Worm (Caenorhabditis elegans): ENCODE results near the gene metl-18.
A peak's percentile ranks its signal among the peaks of the same experiment; 100 is the strongest.

The metl-18 gene

DNA sequence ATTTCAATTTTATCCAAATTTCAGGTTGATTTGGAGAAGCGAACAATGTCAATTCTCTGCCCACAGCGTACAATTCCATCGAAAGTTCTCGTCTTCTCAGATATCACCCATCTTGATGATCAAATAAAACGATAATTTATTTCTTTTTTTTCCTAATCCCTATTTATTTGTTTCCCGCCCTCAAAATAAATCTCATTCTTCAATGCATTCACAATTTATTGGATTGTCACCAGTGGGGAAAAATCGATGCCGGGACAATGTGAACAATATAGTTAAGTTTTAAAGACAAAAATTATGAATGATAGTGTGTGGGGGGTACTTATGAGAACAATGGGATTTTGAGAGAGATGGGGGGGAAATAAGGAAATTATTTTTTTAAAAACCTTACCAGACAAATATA lies 25.1 kb upstream of the metl-18 start:
- TF ChIP-seq ama-1 (optimal IDR thresholded peaks at IDR 0.05) (no peak), hmg-11 (tag; optimal IDR thresholded peaks at IDR 0.05) (no peak), unc-62 (GFP tag; optimal IDR thresholded peaks at IDR 0.05) (no peak), nhr-77 (tag; optimal IDR thresholded peaks at IDR 0.05) (no peak), nhr-11 (tag; optimal IDR thresholded peaks at IDR 0.05) (no peak), fkh-2 (tag; optimal IDR thresholded peaks at IDR 0.05) (no peak), unc-39 (tag; optimal IDR thresholded peaks at IDR 0.05) (no peak), ztf-11 (tag; optimal IDR thresholded peaks at IDR 0.05) (no peak), nhr-67 (tag; optimal IDR thresholded peaks at IDR 0.05) (no peak), tbx-2 (tag; optimal IDR thresholded peaks at IDR 0.05) (no peak), ceh-28 (tag; optimal IDR thresholded peaks at IDR 0.05) (no peak), elt-3 (tag; optimal IDR thresholded peaks at IDR 0.05) (no peak), lsy-12 (tag; optimal IDR thresholded peaks at IDR 0.05) (no peak), ceh-16 (tag; optimal IDR thresholded peaks at IDR 0.05) (no peak), lin-39 (tag; optimal IDR thresholded peaks at IDR 0.05) (no peak), fos-1 (tag; optimal IDR thresholded peaks at IDR 0.05) (no peak), fkh-10 (GFP tag; optimal IDR thresholded peaks at IDR 0.05) (no peak), zag-1 (tag; optimal IDR thresholded peaks at IDR 0.05) (no peak), jun-1 (tag; optimal IDR thresholded peaks at IDR 0.05) (no peak)

DNA sequence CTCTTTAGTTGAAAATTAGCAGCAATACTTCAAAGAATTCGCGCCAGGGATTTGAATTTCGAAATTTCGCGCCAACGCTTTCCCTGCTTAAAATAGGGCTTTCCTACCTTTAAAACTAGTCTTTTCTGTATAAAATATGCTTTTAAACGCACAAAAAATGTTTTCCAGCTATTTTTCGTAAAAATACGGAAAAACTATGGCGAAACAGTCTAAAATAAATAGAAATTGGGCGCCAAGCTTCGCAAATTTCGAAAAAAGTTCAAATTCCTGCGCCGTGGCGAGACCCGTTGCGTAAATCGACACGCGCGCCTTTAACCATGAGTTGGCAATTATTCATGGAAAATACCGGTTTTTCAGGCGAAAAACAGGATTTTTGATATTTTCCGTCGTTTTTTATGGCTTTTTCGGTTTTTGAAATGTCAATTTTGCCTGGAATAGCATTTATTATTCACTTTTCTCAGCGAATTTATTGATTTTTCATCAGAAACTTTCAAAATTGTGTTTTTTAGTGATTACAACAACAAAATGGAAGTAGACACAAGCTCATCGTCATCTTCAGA lies 21.1 kb upstream of the metl-18 start, which contains the start of the genes npp-9 and F59A2.5:
Gene npp-9 (minus strand): TSS at position 126 of the 560 bp plus-strand sequence.
Gene F59A2.5 (plus strand): TSS at position 510 of the 560 bp plus-strand sequence.
- TF ChIP-seq nhr-23 (tag; optimal IDR thresholded peaks at IDR 0.05), result peak; percentile 48
- peak; percentile 53 for TF ChIP-seq lin-39 (tag; optimal IDR thresholded peaks at IDR 0.05)
- no peak for TF ChIP-seq ama-1 (optimal IDR thresholded peaks at IDR 0.05)
- TF ChIP-seq nhr-25 (tag; optimal IDR thresholded peaks at IDR 0.05), result peak; percentile 40
- TF ChIP-seq nhr-11 (tag; optimal IDR thresholded peaks at IDR 0.05), result no peak
- no peak for TF ChIP-seq fkh-2 (tag; optimal IDR thresholded peaks at IDR 0.05)
- TF ChIP-seq ceh-16 (tag; optimal IDR thresholded peaks at IDR 0.05), result no peak
- no peak for TF ChIP-seq unc-39 (tag; optimal IDR thresholded peaks at IDR 0.05)
- TF ChIP-seq elt-3 (tag; optimal IDR thresholded peaks at IDR 0.05), result peak in 1 of 3 experiments; percentile 7
- no peak for TF ChIP-seq fkh-10 (GFP tag; optimal IDR thresholded peaks at IDR 0.05)
- no peak for TF ChIP-seq daf-12 (tag; optimal IDR thresholded peaks at IDR 0.05)
- TF ChIP-seq nfya-1 (tag; optimal IDR thresholded peaks at IDR 0.05; ENCODE audit: insufficient read depth), result peak; percentile 80
- TF ChIP-seq egl-5 (tag; optimal IDR thresholded peaks at IDR 0.05), result no peak
- TF ChIP-seq fos-1 (tag; optimal IDR thresholded peaks at IDR 0.05), result no peak
- no peak for TF ChIP-seq aly-2 (tag; optimal IDR thresholded peaks at IDR 0.05)
- no peak for TF ChIP-seq ZK546.5 (tag; optimal IDR thresholded peaks at IDR 0.05)
- peak; percentile 2 for TF ChIP-seq pqm-1 (tag; optimal IDR thresholded peaks at IDR 0.05)
- no peak for TF ChIP-seq nhr-67 (tag; optimal IDR thresholded peaks at IDR 0.05)
- TF ChIP-seq ceh-28 (tag; optimal IDR thresholded peaks at IDR 0.05), result no peak
- no peak for TF ChIP-seq jun-1 (tag; optimal IDR thresholded peaks at IDR 0.05)
- peak; percentile 33 for TF ChIP-seq hmg-11 (tag; optimal IDR thresholded peaks at IDR 0.05)
- TF ChIP-seq eor-1 (tag; optimal IDR thresholded peaks at IDR 0.05), result no peak
- no peak for TF ChIP-seq ceh-82 (tag; optimal IDR thresholded peaks at IDR 0.05)
- peak; percentile 77 for TF ChIP-seq pha-4 (tag; optimal IDR thresholded peaks at IDR 0.05)
- no peak for TF ChIP-seq nhr-76 (tag; optimal IDR thresholded peaks at IDR 0.05)
- no peak for TF ChIP-seq egl-27 (tag; optimal IDR thresholded peaks at IDR 0.05)
- no peak for TF ChIP-seq nhr-12 (tag; optimal IDR thresholded peaks at IDR 0.05)
- no peak for TF ChIP-seq nhr-77 (tag; optimal IDR thresholded peaks at IDR 0.05)
- TF ChIP-seq zag-1 (tag; optimal IDR thresholded peaks at IDR 0.05), result no peak
- TF ChIP-seq nhr-43 (tag; optimal IDR thresholded peaks at IDR 0.05; ENCODE audit: poor library complexity, severe bottlenecking), result no peak
- no peak for TF ChIP-seq unc-62 (GFP tag; optimal IDR thresholded peaks at IDR 0.05)
- no peak for TF ChIP-seq mdl-1 (tag; optimal IDR thresholded peaks at IDR 0.05)
- TF ChIP-seq elt-2 (tag; optimal IDR thresholded peaks at IDR 0.05), result no peak
- TF ChIP-seq ztf-11 (tag; optimal IDR thresholded peaks at IDR 0.05), result no peak
- TF ChIP-seq mml-1 (tag; optimal IDR thresholded peaks at IDR 0.05), result no peak
- TF ChIP-seq ztf-4 (tag; optimal IDR thresholded peaks at IDR 0.05), result no peak
- no peak for TF ChIP-seq ceh-9 (tag; optimal IDR thresholded peaks at IDR 0.05)
- TF ChIP-seq snpc-4 (tag; optimal IDR thresholded peaks at IDR 0.05), result no peak
- no peak for TF ChIP-seq lsy-12 (tag; optimal IDR thresholded peaks at IDR 0.05)
- TF ChIP-seq nhr-28 (tag; optimal IDR thresholded peaks at IDR 0.05), result no peak
- no peak for TF ChIP-seq elt-1 (tag; optimal IDR thresholded peaks at IDR 0.05)
- no peak for TF ChIP-seq skn-1 (tag; optimal IDR thresholded peaks at IDR 0.05)
- peak; percentile 73 for TF ChIP-seq lin-15B (tag; optimal IDR thresholded peaks at IDR 0.05)
- TF ChIP-seq R02D3.7 (tag; optimal IDR thresholded peaks at IDR 0.05), result peak; percentile 95

Data from whole organism, L3 larva.